Fruit fly (Drosophila melanogaster) whole organism, prepupa: ENCODE data around the gene Eig71Eh.

Experiments used
- CG10631 ChIP-seq: fragments of 200-800 bp; sonication (Bioruptor generic); optimal IDR thresholded peaks from 2 replicates; lab custom pipeline; 2016; ENCODE audit warnings: missing biosample characterization, missing genetic modification characterization
- CG10669 ChIP-seq: fragments of 200-800 bp; sonication (Bioruptor generic); optimal IDR thresholded peaks from 3 replicates; lab custom pipeline; 2018; ENCODE audit warnings: missing biosample characterization, mild to moderate bottlenecking, missing genetic modification characterization, moderate library complexity
- CG11902 ChIP-seq: fragments of 200-800 bp; sonication (Bioruptor generic); optimal IDR thresholded peaks from 3 replicates; lab custom pipeline; 2016; ENCODE audit warnings: missing biosample characterization, missing genetic modification characterization
- CG16779 ChIP-seq: fragments of 200-800 bp; sonication (Bioruptor generic); optimal IDR thresholded peaks from 3 replicates; lab custom pipeline; 2017; ENCODE audit warnings: missing biosample characterization, mild to moderate bottlenecking, missing genetic modification characterization
- CG3032 ChIP-seq: fragments of 200-800 bp; optimal IDR thresholded peaks from 2 replicates; lab custom pipeline; 2019; ENCODE audit warnings: missing biosample characterization, mild to moderate bottlenecking, missing genetic modification characterization, moderate library complexity
- CG32006 ChIP-seq: fragments of 200-800 bp; sonication (Bioruptor generic); optimal IDR thresholded peaks from 3 replicates; lab custom pipeline; 2017; ENCODE audit warnings: missing biosample characterization, mild to moderate bottlenecking, missing genetic modification characterization
- CG34406 ChIP-seq: fragments of 200-800 bp; sonication (Bioruptor generic); optimal IDR thresholded peaks from 3 replicates; lab custom pipeline; 2016; ENCODE audit warnings: missing biosample characterization, missing genetic modification characterization
- CG3919 ChIP-seq: fragments of 200-800 bp; sonication (Bioruptor generic); optimal IDR thresholded peaks from 3 replicates; lab custom pipeline; 2016; ENCODE audit warnings: missing biosample characterization, missing genetic modification characterization
- CG6276 ChIP-seq: fragments of 200-800 bp; sonication (Bioruptor generic); optimal IDR thresholded peaks from 2 replicates; lab custom pipeline; 2017; ENCODE audit warnings: missing biosample characterization, mild to moderate bottlenecking, missing genetic modification characterization
- CG6792 ChIP-seq: fragments of 200-800 bp; sonication (Bioruptor generic); optimal IDR thresholded peaks from 3 replicates; lab custom pipeline; 2016; ENCODE audit warnings: missing biosample characterization, missing genetic modification characterization
- CG6808 ChIP-seq: fragments of 200-800 bp; sonication (Bioruptor generic); optimal IDR thresholded peaks from 3 replicates; lab custom pipeline; 2017; ENCODE audit warnings: missing biosample characterization, missing genetic modification characterization, mild to moderate bottlenecking, moderate library complexity, missing genetic modification reagents
- CG6854 ChIP-seq: fragments of 200-800 bp; sonication (Bioruptor generic); optimal IDR thresholded peaks from 2 replicates; lab custom pipeline; 2017; ENCODE audit warnings: missing biosample characterization, mild to moderate bottlenecking, missing genetic modification characterization
- CG7368 ChIP-seq: fragments of 200-800 bp; sonication (Bioruptor generic); optimal IDR thresholded peaks from 3 replicates; lab custom pipeline; 2016; ENCODE audit warnings: missing biosample characterization, missing genetic modification characterization
- CG8119 ChIP-seq: fragments of 200-800 bp; sonication (Bioruptor generic); IDR thresholded peaks from 3 replicates; pipeline ENCODE4 v1.3.6; 2022; ENCODE audit warnings: missing biosample characterization, missing genetic modification characterization
- CG8319 ChIP-seq: fragments of 200-800 bp; sonication (Bioruptor generic); optimal IDR thresholded peaks from 3 replicates; lab custom pipeline; 2016; ENCODE audit warnings: missing biosample characterization, missing genetic modification characterization
- CG8632 ChIP-seq: fragments of 200-800 bp; sonication (Bioruptor generic); optimal IDR thresholded peaks from 3 replicates; lab custom pipeline; 2016; ENCODE audit warnings: missing biosample characterization, missing genetic modification characterization
- Eip75B ChIP-seq: fragments of 200-800 bp; sonication (Bioruptor generic); optimal IDR thresholded peaks from 3 replicates; lab custom pipeline; 2016; ENCODE audit warnings: missing biosample characterization, missing genetic modification characterization
- Ets21C ChIP-seq: fragments of 200-800 bp; sonication (Bioruptor generic); optimal IDR thresholded peaks from 3 replicates; lab custom pipeline; 2016; ENCODE audit warnings: missing biosample characterization, missing genetic modification characterization
- Gug ChIP-seq: fragments of 200-800 bp; sonication (Bioruptor generic); IDR thresholded peaks from 2 replicates; pipeline ENCODE4 v1.3.6; 2022; ENCODE audit warnings: missing biosample characterization, missing genetic modification characterization
- Hr38 ChIP-seq: sonication (Bioruptor generic); optimal IDR thresholded peaks from 2 replicates; lab custom pipeline; 2016; ENCODE audit warnings: missing biosample characterization, missing genetic modification characterization
- Lpt ChIP-seq: fragments of 200-800 bp; sonication (Bioruptor generic); optimal IDR thresholded peaks from 3 replicates; lab custom pipeline; 2016; ENCODE audit warnings: missing biosample characterization, missing genetic modification characterization
- Smox ChIP-seq: fragments of 200-800 bp; sonication (Bioruptor generic); optimal IDR thresholded peaks from 3 replicates; lab custom pipeline; 2016; ENCODE audit warnings: missing biosample characterization, missing genetic modification characterization
- Sox14 ChIP-seq: fragments of 200-800 bp; sonication (Bioruptor generic); optimal IDR thresholded peaks from 3 replicates; lab custom pipeline; 2016; ENCODE audit warnings: missing biosample characterization, missing genetic modification characterization
- Sox15 ChIP-seq: fragments of 200-800 bp; sonication (Bioruptor generic); optimal IDR thresholded peaks from 3 replicates; lab custom pipeline; 2016; ENCODE audit warnings: missing biosample characterization, missing genetic modification characterization
- achi ChIP-seq: fragments of 200-800 bp; sonication (Bioruptor generic); optimal IDR thresholded peaks from 3 replicates; lab custom pipeline; 2016; ENCODE audit warnings: missing biosample characterization, missing genetic modification characterization
- acj6 ChIP-seq: fragments of 200-800 bp; sonication (Bioruptor generic); optimal IDR thresholded peaks from 3 replicates; lab custom pipeline; 2016; ENCODE audit warnings: missing biosample characterization, missing genetic modification characterization
- cyc ChIP-seq: fragments of 200-800 bp; sonication (Bioruptor generic); optimal IDR thresholded peaks from 3 replicates; lab custom pipeline; 2016; ENCODE audit warnings: missing biosample characterization, missing genetic modification characterization
- dsx ChIP-seq: fragments of 200-800 bp; optimal IDR thresholded peaks from 3 replicates; lab custom pipeline; 2019; ENCODE audit warnings: missing biosample characterization, mild to moderate bottlenecking, missing genetic modification characterization, moderate library complexity; ENCODE audit not compliant: poor library complexity, severe bottlenecking
- esn ChIP-seq: fragments of 200-800 bp; sonication (Bioruptor generic); optimal IDR thresholded peaks from 2 replicates; lab custom pipeline; 2016; ENCODE audit warnings: missing biosample characterization, mild to moderate bottlenecking, missing genetic modification characterization, moderate library complexity
- fd59A ChIP-seq: fragments of 200-800 bp; sonication (Bioruptor generic); optimal IDR thresholded peaks from 2 replicates; lab custom pipeline; 2017; ENCODE audit warnings: missing biosample characterization, mild to moderate bottlenecking, missing genetic modification characterization, missing genetic modification reagents
- fd85E ChIP-seq: fragments of 200-800 bp; sonication (Bioruptor generic); optimal IDR thresholded peaks from 3 replicates; lab custom pipeline; 2016; ENCODE audit warnings: missing biosample characterization, missing genetic modification characterization
- net ChIP-seq: fragments of 200-800 bp; sonication (Bioruptor generic); optimal IDR thresholded peaks from 3 replicates; lab custom pipeline; 2016; ENCODE audit warnings: missing biosample characterization, missing genetic modification characterization
- ss ChIP-seq, 2 experiments: fragments of 200-800 bp; sonication (Bioruptor generic); optimal IDR thresholded peaks; 2 replicates in 1 of 2; 3 replicates in 1 of 2; lab custom pipeline; 2017 to 2018; ENCODE audit warnings: mild to moderate bottlenecking in 2 of 2, missing biosample characterization in 2 of 2, missing genetic modification characterization in 2 of 2, moderate library complexity in 1 of 2
- svp ChIP-seq: fragments of 200-800 bp; sonication (Bioruptor generic); peaks from one replicate; lab custom pipeline; 2016; ENCODE audit warnings: missing biosample characterization, missing genetic modification characterization
- topi ChIP-seq: fragments of 200-800 bp; sonication (Bioruptor generic); optimal IDR thresholded peaks from 3 replicates; lab custom pipeline; 2016; ENCODE audit warnings: missing biosample characterization, missing genetic modification characterization

Gene Eig71Eh

dm6 chr3L:15619626-15620247, 39.5 kb downstream of the Eig71Eh start, which contains the start of gene Phs (continued):
- TF ChIP-seq Lpt (no peak), CG16779 (tag; lab: Kevin White, UChicago) (peak; percentile 29), topi (peak; percentile 85), achi (GFP tag; lab: Kevin White, UChicago) (peak; percentile 68), cyc (GFP tag; lab: Kevin White, UChicago) (peak; percentile 87), CG8632 (GFP tag; lab: Kevin White, UChicago) (peak; percentile 15), CG3032 (tag; lab: Kevin White, UChicago) (peak; percentile 42), acj6 (GFP tag; lab: Kevin White, UChicago) (peak; percentile 61), Smox (GFP tag; lab: Kevin White, UChicago) (peak; percentile 58), net (peak; percentile 66), CG34406 (peak; percentile 0), CG10669 (GFP tag; lab: Kevin White, UChicago) (peak; percentile 65)

dm6 chr3L:15616900-15617299, 42.3 kb downstream of the Eig71Eh start:
- TF ChIP-seq fd85E (GFP tag; lab: Kevin White, UChicago) (no peak), Sox14 (no peak), CG6276 (GFP tag; lab: Kevin White, UChicago) (no peak), CG3919 (GFP tag; lab: Kevin White, UChicago) (no peak), CG7368 (GFP tag; lab: Kevin White, UChicago) (no peak), svp (GFP tag; lab: Kevin White, UChicago) (no peak), CG11902 (GFP tag; lab: Kevin White, UChicago) (no peak), Hr38 (GFP tag; lab: Kevin White, UChicago) (no peak), CG6854 (GFP tag; lab: Kevin White, UChicago) (no peak), cyc (GFP tag; lab: Kevin White, UChicago) (no peak), dsx (GFP tag; lab: Kevin White, UChicago) (no peak), CG32006 (GFP tag; lab: Kevin White, UChicago) (no peak), Eip75B (GFP tag; lab: Kevin White, UChicago) (no peak), esn (no peak), fd59A (GFP tag; lab: Kevin White, UChicago) (no peak), Gug (no peak)

DNA sequence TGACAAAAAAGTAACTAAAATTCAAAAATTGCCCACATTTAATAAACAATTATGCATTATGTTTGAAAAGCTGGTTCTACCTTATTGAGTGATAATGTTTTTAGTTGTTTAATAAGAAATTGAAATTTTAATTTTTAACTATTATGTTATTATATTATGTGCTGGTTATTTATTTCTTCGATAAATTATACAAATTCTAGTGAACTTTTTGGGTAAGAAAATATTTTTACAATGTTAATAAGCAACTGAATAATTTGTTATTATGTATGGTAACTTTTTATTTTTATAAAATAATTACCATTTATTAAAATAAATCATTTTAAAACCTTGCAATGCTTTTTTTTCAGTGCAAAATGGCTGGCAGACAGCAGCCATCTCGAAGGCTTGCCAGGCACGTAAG, 42.8 kb downstream of the Eig71Eh start:
- TF ChIP-seq fd59A (GFP tag; lab: Kevin White, UChicago) (no peak), CG10631 (GFP tag; lab: Kevin White, UChicago) (no peak), CG6276 (GFP tag; lab: Kevin White, UChicago) (no peak), Gug (no peak), CG8319 (GFP tag; lab: Kevin White, UChicago) (no peak), CG8632 (GFP tag; lab: Kevin White, UChicago) (no peak), Ets21C (GFP tag; lab: Kevin White, UChicago) (no peak), Eip75B (GFP tag; lab: Kevin White, UChicago) (no peak), CG6854 (GFP tag; lab: Kevin White, UChicago) (no peak), Lpt (no peak), CG8119 (GFP tag; lab: Robert Waterston, UW) (no peak), achi (GFP tag; lab: Kevin White, UChicago) (no peak), dsx (GFP tag; lab: Kevin White, UChicago) (no peak), Sox15 (GFP tag; lab: Kevin White, UChicago) (no peak), ss (GFP tag; optimal IDR thresholded peaks at IDR 0.05; lab: Kevin White, UChicago) (no peak), svp (GFP tag; lab: Kevin White, UChicago) (no peak), CG11902 (GFP tag; lab: Kevin White, UChicago) (no peak), CG6792 (no peak), CG6808 (GFP tag; lab: Kevin White, UChicago) (no peak), Smox (GFP tag; lab: Kevin White, UChicago) (no peak)
